Worm (Caenorhabditis elegans): ENCODE measurements around the gene F12F6.1.
A peak's percentile ranks its signal among the peaks of the same experiment; 100 is the strongest.

Gene F12F6.1

DNA sequence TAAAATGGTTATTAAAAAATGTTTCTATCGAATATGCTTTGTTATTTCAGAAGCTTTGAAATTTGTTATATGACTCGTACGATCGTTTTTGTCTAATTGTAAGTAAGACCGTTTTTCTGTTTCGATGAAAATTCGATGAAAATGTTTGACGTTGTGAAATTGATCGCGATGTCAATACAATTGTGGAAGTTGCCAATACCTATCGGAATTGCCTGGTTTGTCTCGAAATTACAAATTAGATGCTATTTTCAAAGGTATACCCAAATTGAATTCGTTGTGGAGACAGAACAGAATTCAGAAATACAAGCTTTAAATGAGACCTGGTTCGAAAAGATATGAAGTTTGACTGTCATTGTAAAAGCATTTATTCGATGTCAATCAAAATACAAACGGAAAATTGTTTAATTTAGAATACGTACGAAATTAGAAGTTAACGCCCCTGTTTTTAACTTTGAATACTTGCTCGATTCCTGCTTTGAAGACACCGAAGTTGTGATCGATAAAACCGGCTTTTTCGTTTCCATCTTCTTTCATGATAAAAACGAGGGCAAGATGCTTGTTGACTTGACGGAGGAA, 19.6 kb downstream of the F12F6.1 start:
- TF ChIP-seq ceh-24 (tag; optimal IDR thresholded peaks at IDR 0.05) (no peak), hlh-30 (tag; optimal IDR thresholded peaks at IDR 0.05; ENCODE audit: insufficient read depth) (no peak), F13H6.1 (tag; optimal IDR thresholded peaks at IDR 0.05) (no peak), npax-4 (tag; optimal IDR thresholded peaks at IDR 0.05) (no peak), zip-5 (tag; optimal IDR thresholded peaks at IDR 0.05) (no peak), sox-2 (GFP tag; IDR thresholded peaks at IDR 0.05) (no peak), pag-3 (tag; optimal IDR thresholded peaks at IDR 0.05; ENCODE audit: borderline replicate concordance) (no peak), ceh-9 (tag; optimal IDR thresholded peaks at IDR 0.05) (no peak), hlh-15 (tag; optimal IDR thresholded peaks at IDR 0.05) (no peak), ttx-3 (tag; optimal IDR thresholded peaks at IDR 0.05) (no peak), dmd-4 (tag; optimal IDR thresholded peaks at IDR 0.05; ENCODE audit: borderline replicate concordance) (no peak), ceh-45 (GFP tag; IDR thresholded peaks at IDR 0.05) (no peak), mec-3 (tag; optimal IDR thresholded peaks at IDR 0.05; ENCODE audit: borderline replicate concordance) (no peak), nhr-11 (tag; optimal IDR thresholded peaks at IDR 0.05) (no peak), hlh-6 (tag; optimal IDR thresholded peaks at IDR 0.05) (no peak), hlh-13 (GFP tag; optimal IDR thresholded peaks at IDR 0.05) (no peak), ztf-16 (tag; optimal IDR thresholded peaks at IDR 0.05) (no peak), T23F11.4 (GFP tag; optimal IDR thresholded peaks at IDR 0.05) (no peak), sdc-2 (tag; optimal IDR thresholded peaks at IDR 0.05) (no peak), unc-55 (GFP tag; optimal IDR thresholded peaks at IDR 0.05) (no peak)

DNA sequence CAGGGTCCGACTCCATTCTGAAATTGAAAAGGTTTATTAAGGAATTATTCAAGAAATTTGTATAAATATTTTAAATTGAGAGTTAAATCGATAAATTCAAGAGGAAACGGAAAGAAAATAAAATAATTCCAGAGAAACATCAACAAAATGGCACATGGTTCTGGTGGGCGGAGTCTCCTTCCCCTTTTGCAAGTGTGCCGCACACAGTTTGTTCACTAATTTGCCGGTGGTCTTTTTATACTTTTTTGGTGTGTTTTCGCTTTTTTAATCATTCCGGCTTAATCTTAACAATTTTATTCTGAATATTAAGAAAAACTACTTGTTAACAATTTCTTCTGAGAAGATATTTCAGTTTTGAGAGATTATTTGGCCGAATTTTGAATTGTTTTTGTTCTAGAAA, 21.2 kb downstream of the F12F6.1 start, which contains the start of the genes ragc-1 and Y24F12A.1:
ragc-1 (minus strand) TSS at position 25 of the 400 bp plus-strand sequence.
Y24F12A.1 (plus strand) TSS at position 346 of the 400 bp plus-strand sequence.
- no peak for TF ChIP-seq Y22D7AL.16 (tag; optimal IDR thresholded peaks at IDR 0.05)
- no peak for TF ChIP-seq tbx-7 (tag; optimal IDR thresholded peaks at IDR 0.05)
- no peak for TF ChIP-seq madf-2 (tag; optimal IDR thresholded peaks at IDR 0.05)
- TF ChIP-seq ceh-18 (tag; optimal IDR thresholded peaks at IDR 0.05), result no peak
- peak; percentile 47 for TF ChIP-seq hlh-30 (tag; optimal IDR thresholded peaks at IDR 0.05; ENCODE audit: insufficient read depth)
- no peak for TF ChIP-seq ceh-30 (tag; optimal IDR thresholded peaks at IDR 0.05)
- TF ChIP-seq syd-9 (tag; optimal IDR thresholded peaks at IDR 0.05), result no peak
- peak; percentile 70 for TF ChIP-seq ttx-3 (tag; optimal IDR thresholded peaks at IDR 0.05)
- TF ChIP-seq rnt-1 (tag; optimal IDR thresholded peaks at IDR 0.05), result no peak
- TF ChIP-seq ceh-34 (tag; optimal IDR thresholded peaks at IDR 0.05), result no peak
- no peak for TF ChIP-seq ceh-22 (tag; optimal IDR thresholded peaks at IDR 0.05)
- no peak for TF ChIP-seq ceh-48 (tag; optimal IDR thresholded peaks at IDR 0.05)
- peak; percentile 21 for TF ChIP-seq C38D4.7 (GFP tag; optimal IDR thresholded peaks at IDR 0.05)
- no peak for TF ChIP-seq lin-11 (tag; optimal IDR thresholded peaks at IDR 0.05)
- TF ChIP-seq C08G9.2 (tag; optimal IDR thresholded peaks at IDR 0.05), result no peak
- TF ChIP-seq K09A11.1 (tag; optimal IDR thresholded peaks at IDR 0.05; ENCODE audit: insufficient read depth), result peak; percentile 79
- no peak for TF ChIP-seq mec-3 (tag; optimal IDR thresholded peaks at IDR 0.05; ENCODE audit: borderline replicate concordance)
- no peak for TF ChIP-seq unc-3 (GFP tag; conservative IDR thresholded peaks at IDR 0.05)
- TF ChIP-seq unc-3 (tag; optimal IDR thresholded peaks at IDR 0.05), result no peak
- no peak for TF ChIP-seq hlh-13 (GFP tag; optimal IDR thresholded peaks at IDR 0.05)
- TF ChIP-seq ztf-16 (tag; optimal IDR thresholded peaks at IDR 0.05), result no peak
- TF ChIP-seq hlh-15 (tag; optimal IDR thresholded peaks at IDR 0.05), result no peak
- no peak for TF ChIP-seq sox-4 (tag; optimal IDR thresholded peaks at IDR 0.05)
- peak; percentile 6 for TF ChIP-seq lim-6 (tag; optimal IDR thresholded peaks at IDR 0.05)
- no peak for TF ChIP-seq ceh-45 (GFP tag; IDR thresholded peaks at IDR 0.05)
- no peak for TF ChIP-seq hlh-8 (tag; optimal IDR thresholded peaks at IDR 0.05)
- no peak for TF ChIP-seq ceh-24 (tag; optimal IDR thresholded peaks at IDR 0.05)
- no peak for TF ChIP-seq elt-4 (tag; optimal IDR thresholded peaks at IDR 0.05)
- TF ChIP-seq pha-2 (tag; optimal IDR thresholded peaks at IDR 0.05), result peak; percentile 4
- TF ChIP-seq unc-86 (tag; optimal IDR thresholded peaks at IDR 0.05), result peak; percentile 38
- TF ChIP-seq eyg-1 (tag; optimal IDR thresholded peaks at IDR 0.05), result no peak
- no peak for TF ChIP-seq nhr-232 (tag; optimal IDR thresholded peaks at IDR 0.05)
- TF ChIP-seq ceh-31 (tag; optimal IDR thresholded peaks at IDR 0.05), result peak; percentile 54
- no peak for TF ChIP-seq nhr-11 (tag; optimal IDR thresholded peaks at IDR 0.05)
- peak; percentile 66 for TF ChIP-seq elt-2 (tag; optimal IDR thresholded peaks at IDR 0.05)
- peak; percentile 23 for TF ChIP-seq nfya-1 (tag; optimal IDR thresholded peaks at IDR 0.05)
- TF ChIP-seq fkh-6 (tag; optimal IDR thresholded peaks at IDR 0.05), result no peak
- no peak for TF ChIP-seq sox-2 (GFP tag; IDR thresholded peaks at IDR 0.05)
- no peak for TF ChIP-seq che-1 (tag; optimal IDR thresholded peaks at IDR 0.05)
- TF ChIP-seq odd-2 (tag; optimal IDR thresholded peaks at IDR 0.05), result no peak
